Fruit fly (Drosophila melanogaster): ENCODE data around the gene Ance-3.

Gene Ance-3

dm6 chr2L:13949789-13950188 is 35.3 kb downstream of the Ance-3 start:
- no peak for TF ChIP-seq CG17801 (GFP tag; optimal IDR thresholded peaks at IDR 0.05; ENCODE audit: partially characterized antibody)

DNA sequence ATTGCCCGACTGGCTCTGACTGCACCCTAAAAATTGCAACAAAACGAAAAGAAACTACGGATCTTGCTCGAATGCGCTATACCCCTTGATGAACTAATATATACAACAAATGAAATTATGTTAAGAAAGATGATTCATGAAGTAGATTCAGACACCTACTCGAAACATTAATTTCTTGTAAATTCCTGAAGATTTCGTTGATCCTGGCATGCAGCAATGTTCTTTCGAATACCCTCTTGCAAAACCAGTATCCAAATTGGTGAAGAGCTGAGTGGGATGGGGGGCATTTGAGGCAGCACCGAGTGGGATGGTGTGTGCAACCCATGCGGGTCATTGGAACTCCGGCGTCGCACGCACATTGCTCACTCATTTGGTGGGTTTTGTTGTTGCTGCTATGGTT is 41.2 kb downstream of the Ance-3 start:
- TF ChIP-seq CG17801 (GFP tag; optimal IDR thresholded peaks at IDR 0.05; ENCODE audit: partially characterized antibody), result no peak

DNA sequence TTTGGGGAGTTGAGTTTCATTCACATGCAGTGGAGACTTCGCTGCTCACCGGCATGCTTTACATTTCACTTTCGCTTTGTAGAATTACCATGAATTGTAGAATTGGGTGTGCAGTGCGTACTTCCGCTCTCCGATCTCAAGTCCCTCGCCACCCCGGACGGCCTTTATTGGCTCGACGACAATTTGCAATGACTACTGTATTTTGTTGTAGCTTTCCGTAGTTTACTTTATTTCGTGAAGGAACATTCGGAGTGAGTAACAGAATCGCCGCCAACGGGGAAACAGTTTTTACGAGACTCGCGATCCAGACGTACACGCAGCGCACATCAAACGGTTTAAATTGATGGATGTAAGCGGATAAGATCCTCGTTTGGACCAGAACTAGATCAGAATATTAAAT is 42.7 kb downstream of the Ance-3 start, which contains the start of gene NimA:
Gene NimA (plus strand): TSS at position 301 of the 400 bp plus-strand sequence.
- no peak for TF ChIP-seq CG17801 (GFP tag; optimal IDR thresholded peaks at IDR 0.05; ENCODE audit: partially characterized antibody)

dm6 chr2L:13960399-13960798 is 45.9 kb downstream of the Ance-3 start:
- no peak for TF ChIP-seq CG17801 (GFP tag; optimal IDR thresholded peaks at IDR 0.05; ENCODE audit: partially characterized antibody)

DNA sequence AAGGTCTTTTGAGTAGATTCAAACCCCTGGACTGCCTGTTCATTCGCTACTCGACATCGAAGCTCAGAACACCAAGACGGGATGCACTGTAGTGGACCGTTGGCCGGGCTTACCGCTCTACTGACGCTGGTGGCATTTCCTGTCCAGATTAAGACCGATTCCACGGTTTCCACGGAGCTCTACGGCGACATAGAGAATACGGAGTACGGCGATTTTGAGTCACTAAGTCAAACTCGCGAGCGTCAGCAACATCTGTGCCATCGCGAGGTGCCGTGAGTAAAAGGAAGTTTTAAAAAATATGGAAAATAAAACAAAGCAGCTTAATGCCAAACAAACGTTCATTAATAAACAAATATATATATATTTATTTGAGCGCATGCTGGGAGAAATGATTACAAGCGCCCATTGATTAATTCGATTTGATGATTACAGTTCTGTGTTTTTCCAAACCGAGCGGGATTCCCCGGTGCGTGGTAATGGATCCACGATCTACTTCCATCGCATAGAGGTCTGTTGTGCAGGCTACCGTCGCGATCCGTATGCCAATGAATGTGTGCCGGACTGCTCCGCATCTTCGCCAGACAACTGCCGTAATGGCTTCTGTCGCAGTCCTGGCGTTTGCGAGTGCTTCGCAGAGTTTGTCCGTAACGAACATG is 49.1 kb downstream of the Ance-3 start, which contains the start of gene NimB1:
Gene NimB1 (plus strand): TSS at position 41 of the 656 bp plus-strand sequence.
- no peak for TF ChIP-seq CG17801 (GFP tag; optimal IDR thresholded peaks at IDR 0.05; ENCODE audit: partially characterized antibody)

DNA sequence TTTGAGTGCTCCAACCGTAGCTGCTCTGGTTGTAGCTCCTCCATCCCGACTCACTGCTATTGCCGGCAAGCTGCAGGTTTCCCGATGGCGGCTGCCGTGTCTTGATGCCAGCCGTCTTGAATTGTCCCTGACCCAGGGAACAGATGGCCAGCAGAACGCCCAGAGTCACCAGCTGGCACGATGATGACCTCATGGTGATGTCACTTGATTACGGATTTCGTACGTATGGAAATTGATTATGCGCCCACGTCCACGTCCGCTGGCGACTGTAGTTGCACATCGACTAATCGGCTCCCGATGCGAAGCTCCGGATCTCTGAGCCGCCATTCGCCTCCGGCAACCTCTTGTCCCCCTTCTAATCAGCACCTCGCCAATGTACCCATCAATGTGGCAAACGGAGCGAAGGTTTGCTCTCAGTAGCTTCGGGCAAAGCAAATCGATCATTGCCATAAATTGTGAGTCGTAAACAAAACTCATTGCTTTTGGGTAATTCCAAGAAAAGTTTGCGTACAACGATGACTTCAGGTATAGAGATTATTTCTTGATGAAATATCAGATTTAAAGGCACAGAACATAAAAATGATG is 52.3 kb downstream of the Ance-3 start, which contains the start of gene NimB2:
Gene NimB2 (minus strand): TSS at position 287 of the 585 bp plus-strand sequence.
- no peak for TF ChIP-seq CG17801 (GFP tag; optimal IDR thresholded peaks at IDR 0.05; ENCODE audit: partially characterized antibody)

DNA sequence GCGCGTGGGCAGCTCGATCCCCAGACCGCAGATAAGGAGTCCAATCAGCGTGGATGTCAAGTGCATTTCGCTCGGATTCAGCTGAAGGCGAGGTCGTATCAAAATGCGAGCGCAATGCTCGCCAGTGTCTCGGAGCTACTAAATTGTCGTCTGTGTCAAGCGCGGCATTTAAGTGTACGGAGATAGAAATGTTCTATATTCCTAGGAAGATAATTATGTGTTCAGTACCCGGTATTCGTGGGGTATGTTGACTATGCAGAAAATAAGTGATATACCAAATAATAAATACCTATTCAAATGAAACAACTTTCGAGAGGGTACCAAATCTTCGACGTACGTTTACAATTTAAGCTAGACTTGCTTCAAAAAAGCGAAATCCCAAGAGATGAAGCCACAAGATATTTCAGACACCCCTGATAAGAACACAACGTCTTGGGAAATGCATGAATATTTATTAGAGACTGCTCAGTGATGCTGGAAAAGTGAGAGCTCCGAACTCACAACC is 53.4 kb downstream of the Ance-3 start, which contains the start of gene NimB3:
Gene NimB3 (minus strand): TSS at position 140 of the 505 bp plus-strand sequence.
- TF ChIP-seq CG17801 (GFP tag; optimal IDR thresholded peaks at IDR 0.05; ENCODE audit: partially characterized antibody), result no peak

DNA sequence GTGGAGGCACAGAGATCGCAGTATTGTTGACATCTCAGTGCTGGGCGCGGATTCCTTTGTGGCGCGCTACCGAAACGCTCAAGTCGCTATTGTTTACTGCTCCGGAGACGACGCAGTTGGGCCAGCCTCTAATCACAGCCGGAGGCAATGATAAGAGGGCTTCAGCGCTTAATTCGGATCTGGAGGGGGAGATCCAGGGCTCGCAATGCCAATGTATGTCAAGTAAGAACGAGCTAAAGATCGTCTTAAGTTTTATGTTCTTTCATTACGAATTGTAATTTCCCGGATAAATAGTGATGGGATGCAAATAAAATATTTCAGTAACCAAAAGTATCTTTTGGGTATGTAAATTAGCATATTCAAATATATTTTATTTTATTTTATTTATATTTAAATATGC is 55.4 kb downstream of the Ance-3 start, which contains the start of the genes NimB4 and NimB5:
Gene NimB4 (minus strand): TSS at position 101 of the 400 bp plus-strand sequence.
Gene NimB5 (plus strand): TSS at position 302 of the 400 bp plus-strand sequence.
- TF ChIP-seq CG17801 (GFP tag; optimal IDR thresholded peaks at IDR 0.05; ENCODE audit: partially characterized antibody), result no peak

DNA sequence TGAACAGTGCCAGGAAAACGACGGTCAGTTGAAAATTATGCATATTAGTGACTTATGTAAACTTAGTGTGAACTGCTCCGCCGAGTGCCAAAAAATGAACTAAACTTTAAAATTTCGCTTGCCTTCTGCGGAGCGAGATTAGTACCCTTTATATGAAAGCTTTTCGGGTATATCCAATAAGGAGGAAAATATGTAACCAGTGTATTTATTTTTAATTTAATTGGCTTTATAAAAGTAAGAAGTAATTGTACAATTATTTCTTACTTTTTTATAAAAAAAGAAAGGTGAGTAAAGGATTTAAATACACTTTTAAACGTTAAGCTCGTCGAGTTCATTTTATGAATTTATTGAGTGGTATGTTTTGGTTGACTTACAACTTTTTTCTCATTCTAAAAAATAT is 58.3 kb downstream of the Ance-3 start, which contains the start of gene He:
Gene He (minus strand): TSS at position 101 of the 400 bp plus-strand sequence.
- no peak for TF ChIP-seq CG17801 (GFP tag; optimal IDR thresholded peaks at IDR 0.05; ENCODE audit: partially characterized antibody)

DNA sequence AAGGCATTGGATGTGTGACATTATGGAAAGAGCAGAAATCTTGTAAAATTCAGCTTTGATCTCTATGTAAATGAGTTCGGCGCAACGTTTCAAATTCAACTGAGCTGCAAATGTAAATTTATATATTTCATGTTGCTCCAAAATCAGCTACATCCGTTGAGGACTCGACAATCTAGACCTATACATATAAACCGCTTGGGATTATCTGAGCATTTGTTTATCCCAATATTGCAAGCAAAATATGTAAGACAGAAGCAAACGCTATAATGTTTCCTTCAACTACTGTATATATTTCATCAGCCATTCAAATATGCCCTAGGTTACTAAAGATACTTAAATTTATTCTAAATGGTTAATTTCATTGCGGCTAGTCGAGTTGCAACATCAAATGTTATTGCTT is 62.1 kb downstream of the Ance-3 start, which contains the start of gene NimC1:
Gene NimC1 (minus strand): TSS at position 101 of the 400 bp plus-strand sequence.
- no peak for TF ChIP-seq CG17801 (GFP tag; optimal IDR thresholded peaks at IDR 0.05; ENCODE audit: partially characterized antibody)

DNA sequence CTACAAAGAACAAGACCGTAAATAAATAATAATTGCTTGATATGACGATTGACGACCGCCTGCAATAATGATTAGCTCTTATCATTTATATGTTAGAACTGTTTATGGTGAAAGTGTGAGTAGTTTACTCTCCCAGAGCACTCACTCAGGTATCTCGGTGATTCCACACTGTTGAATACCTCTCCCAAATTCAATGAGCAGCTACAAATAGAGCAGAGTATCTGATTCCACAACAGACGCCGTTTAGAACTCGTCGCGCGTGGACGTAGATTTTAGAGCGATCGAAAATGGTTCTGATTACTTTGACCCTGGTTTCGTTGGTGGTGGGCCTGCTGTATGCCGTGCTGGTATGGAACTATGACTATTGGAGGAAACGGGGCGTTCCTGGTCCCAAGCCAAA is 62.5 kb downstream of the Ance-3 start, which contains the start of gene Cyp28a5:
Gene Cyp28a5 (plus strand): TSS at position 230 of the 400 bp plus-strand sequence.
- no peak for TF ChIP-seq CG17801 (GFP tag; optimal IDR thresholded peaks at IDR 0.05; ENCODE audit: partially characterized antibody)

DNA sequence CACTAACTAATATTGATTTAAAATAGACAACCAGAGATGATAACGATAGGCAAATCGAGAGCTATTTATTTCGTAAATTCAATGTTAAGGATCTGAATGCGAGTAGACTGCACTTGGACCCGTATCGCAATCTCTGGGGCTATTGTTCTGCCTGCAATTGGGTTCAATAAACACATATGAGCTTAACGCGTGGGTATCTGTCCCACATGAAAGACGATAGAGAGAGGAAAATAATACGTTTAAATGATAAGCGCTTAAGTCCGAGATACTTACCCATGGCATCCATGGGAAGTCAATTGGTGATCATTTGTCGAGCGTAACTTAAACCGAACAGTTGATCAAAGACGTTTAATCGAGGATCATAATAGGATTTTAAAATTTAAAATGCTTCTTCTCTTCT is 65.3 kb downstream of the Ance-3 start, which contains the start of gene NimC2:
Gene NimC2 (plus strand): TSS at position 301 of the 400 bp plus-strand sequence.
- no peak for TF ChIP-seq CG17801 (GFP tag; optimal IDR thresholded peaks at IDR 0.05; ENCODE audit: partially characterized antibody)

DNA sequence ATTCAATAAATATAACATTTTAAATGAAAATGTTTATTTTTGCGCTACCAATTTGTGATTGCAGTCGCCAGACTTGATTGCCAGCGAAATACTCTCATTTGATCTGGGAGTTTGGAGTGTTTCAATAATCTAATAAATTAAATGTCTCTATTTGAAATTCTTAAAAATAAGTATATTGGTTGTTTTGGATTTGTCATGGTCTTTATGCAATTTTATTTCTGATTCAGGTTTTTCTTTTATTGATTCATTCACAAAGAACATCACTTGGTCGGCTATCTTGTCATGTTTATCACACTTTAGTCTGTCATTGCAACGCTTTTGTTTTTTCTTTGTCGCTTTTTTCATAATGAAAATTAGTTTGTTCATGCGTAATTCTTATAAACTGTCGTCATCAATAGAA is 84.4 kb downstream of the Ance-3 start:
- no peak for TF ChIP-seq CG17801 (GFP tag; optimal IDR thresholded peaks at IDR 0.05; ENCODE audit: partially characterized antibody)

dm6 chr2L:14001078-14001477 is 86.6 kb downstream of the Ance-3 start, which contains the start of gene rk:
Gene rk (minus strand): TSS chr2L:14001248.
- no peak for TF ChIP-seq CG17801 (GFP tag; optimal IDR thresholded peaks at IDR 0.05; ENCODE audit: partially characterized antibody)

- TF ChIP-seq CG17801 (GFP tag; optimal IDR thresholded peaks at IDR 0.05; ENCODE audit: partially characterized antibody), result no peak
Measured at dm6 chr2L:14001887-14002286, 87.4 kb downstream of the Ance-3 start.

Measured in ovary, adult (tissue).